Fruit fly (Drosophila melanogaster): ENCODE results near the gene loh.

The loh gene

DNA sequence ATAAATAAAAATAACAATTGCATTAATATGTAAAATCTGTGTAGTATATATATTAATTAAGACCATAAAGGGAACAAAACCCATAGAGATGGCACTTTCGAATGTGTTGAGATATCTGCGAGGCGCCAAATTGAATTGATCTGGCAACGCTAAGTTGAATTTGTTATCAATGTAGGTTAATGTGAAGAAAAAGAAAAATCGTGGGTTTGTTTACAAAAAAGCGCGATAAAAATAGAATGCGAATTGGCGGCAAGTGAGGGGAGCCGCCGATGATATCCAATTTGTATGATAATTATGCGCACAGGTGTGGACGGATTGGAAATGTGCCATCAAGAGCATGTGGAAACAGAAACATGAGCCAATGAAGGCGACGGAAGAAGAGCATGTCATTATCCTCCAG lies 37.5 kb downstream of the loh start (continued):
- no peak for TF ChIP-seq sima (GFP tag; optimal IDR thresholded peaks at IDR 0.05)
- TF ChIP-seq CG3847 (GFP tag; IDR thresholded peaks at IDR 0.05), result 0 out of 2 replicates have a peak, but pooled peaks have one; percentile 17
- TF ChIP-seq ci (GFP tag; IDR thresholded peaks at IDR 0.05), result 0 out of 3 replicates have a peak, but pooled peaks have one; percentile 28
- TF ChIP-seq gcm (GFP tag; optimal IDR thresholded peaks at IDR 0.05), result no peak
- peak; percentile 42; the same call in 1 of the 3 replicates for TF ChIP-seq CG6791 (GFP tag; IDR thresholded peaks at IDR 0.05; ENCODE audit: partially characterized antibody)
- TF ChIP-seq CG5245 (GFP tag; optimal IDR thresholded peaks at IDR 0.05), result no peak
- TF ChIP-seq Chrac-16 (GFP tag; optimal IDR thresholded peaks at IDR 0.05), result no peak
- TF ChIP-seq CG12391 (tag; optimal IDR thresholded peaks at IDR 0.05), result no peak
- TF ChIP-seq ranshi (GFP tag; IDR thresholded peaks at IDR 0.05), result no peak
- no peak for TF ChIP-seq Abd-B (GFP tag; optimal IDR thresholded peaks at IDR 0.05)
- TF ChIP-seq HLH4C (GFP tag; IDR thresholded peaks at IDR 0.05; ENCODE audit: partially characterized antibody), result peak; percentile 21; the same call in 1 of the 3 replicates
- peak; percentile 80 for TF ChIP-seq Sry-δ (GFP tag; optimal IDR thresholded peaks at IDR 0.05)
- no peak for TF ChIP-seq CG13424 (tag; optimal IDR thresholded peaks at IDR 0.05)
- peak; percentile 74 for TF ChIP-seq CG13287 (GFP tag; IDR thresholded peaks at IDR 0.05; ENCODE audit: partially characterized antibody)
- no peak for TF ChIP-seq CG32532 (GFP tag; IDR thresholded peaks at IDR 0.05)
- no peak for TF ChIP-seq D19B (GFP tag; optimal IDR thresholded peaks at IDR 0.05)
- no peak for TF ChIP-seq Hand (GFP tag; optimal IDR thresholded peaks at IDR 0.05)
- TF ChIP-seq amos (GFP tag; IDR thresholded peaks at IDR 0.05; ENCODE audit: partially characterized antibody), result peak; percentile 49; the same call in 1 of the 2 replicates
- TF ChIP-seq ab (GFP tag; optimal IDR thresholded peaks at IDR 0.05), result no peak
- peak; percentile 91 for TF ChIP-seq bigmax (GFP tag; optimal IDR thresholded peaks at IDR 0.05)
- TF ChIP-seq CG4328 (GFP tag; optimal IDR thresholded peaks at IDR 0.05), result no peak
- TF ChIP-seq Nf-YC (tag; optimal IDR thresholded peaks at IDR 0.05), result no peak
- no peak for TF ChIP-seq Tbp (GFP tag; optimal IDR thresholded peaks at IDR 0.05)
- no peak for TF ChIP-seq ham (GFP tag; IDR thresholded peaks at IDR 0.05)
- no peak for TF ChIP-seq CG12236 (GFP tag; optimal IDR thresholded peaks at IDR 0.05)
- TF ChIP-seq CG10274 (GFP tag; optimal IDR thresholded peaks at IDR 0.05), result no peak
- TF ChIP-seq CG9797 (GFP tag; optimal IDR thresholded peaks at IDR 0.05), result no peak
- no peak for TF ChIP-seq Sin3A (optimal IDR thresholded peaks at IDR 0.05)
- no peak for TF ChIP-seq CG9876 (GFP tag; optimal IDR thresholded peaks at IDR 0.05)
- TF ChIP-seq CG17568 (GFP tag; optimal IDR thresholded peaks at IDR 0.05), result no peak
- TF ChIP-seq Meics (GFP tag; optimal IDR thresholded peaks at IDR 0.05), result no peak
- TF ChIP-seq Dfd (GFP tag; optimal IDR thresholded peaks at IDR 0.05), result no peak
- no peak for TF ChIP-seq Sox100B (GFP tag; optimal IDR thresholded peaks at IDR 0.05)
- no peak for TF ChIP-seq repo (GFP tag; optimal IDR thresholded peaks at IDR 0.05)
- TF ChIP-seq CG15514 (GFP tag; optimal IDR thresholded peaks at IDR 0.05), result peak; percentile 94
- no peak for TF ChIP-seq HHEX (GFP tag; optimal IDR thresholded peaks at IDR 0.05)
- no peak for TF ChIP-seq sc (optimal IDR thresholded peaks at IDR 0.05)
- TF ChIP-seq sc (GFP tag; optimal IDR thresholded peaks at IDR 0.05), result no peak
- TF ChIP-seq CG32767 (GFP tag; IDR thresholded peaks at IDR 0.05), result no peak
- TF ChIP-seq CG2678 (tag; optimal IDR thresholded peaks at IDR 0.05), result no peak
- no peak for TF ChIP-seq CG10321 (GFP tag; IDR thresholded peaks at IDR 0.05)
- TF ChIP-seq H15 (GFP tag; IDR thresholded peaks at IDR 0.05), result no peak
- TF ChIP-seq yki (optimal IDR thresholded peaks at IDR 0.05), result no peak
- TF ChIP-seq ken (GFP tag; IDR thresholded peaks at IDR 0.05), result no peak
- peak; percentile 73 for TF ChIP-seq bbx (GFP tag; IDR thresholded peaks at IDR 0.05; ENCODE audit: partially characterized antibody)
- peak; percentile 30 for TF ChIP-seq CG14710 (tag; optimal IDR thresholded peaks at IDR 0.05)
- TF ChIP-seq D (optimal IDR thresholded peaks at IDR 0.05), result no peak
- TF ChIP-seq D (GFP tag; optimal IDR thresholded peaks at IDR 0.05), result no peak
- TF ChIP-seq CG10267 (tag; optimal IDR thresholded peaks at IDR 0.05), result peak; percentile 1
- TF ChIP-seq CG11696 (GFP tag; IDR thresholded peaks at IDR 0.05), result no peak
- TF ChIP-seq nerfin-2 (GFP tag; IDR thresholded peaks at IDR 0.05; ENCODE audit: partially characterized antibody), result peak; percentile 11; the same call in 1 of the 2 replicates
- peak; percentile 55 for TF ChIP-seq Dref (GFP tag; IDR thresholded peaks at IDR 0.05)
